Worm (Caenorhabditis elegans): ENCODE data around the gene oig-1.
"Not testable (repeated sequence)": the region's sequence is repeated elsewhere in the genome, so short reads cannot be mapped to it uniquely, and the experiment has no call there.

Gene oig-1

DNA sequence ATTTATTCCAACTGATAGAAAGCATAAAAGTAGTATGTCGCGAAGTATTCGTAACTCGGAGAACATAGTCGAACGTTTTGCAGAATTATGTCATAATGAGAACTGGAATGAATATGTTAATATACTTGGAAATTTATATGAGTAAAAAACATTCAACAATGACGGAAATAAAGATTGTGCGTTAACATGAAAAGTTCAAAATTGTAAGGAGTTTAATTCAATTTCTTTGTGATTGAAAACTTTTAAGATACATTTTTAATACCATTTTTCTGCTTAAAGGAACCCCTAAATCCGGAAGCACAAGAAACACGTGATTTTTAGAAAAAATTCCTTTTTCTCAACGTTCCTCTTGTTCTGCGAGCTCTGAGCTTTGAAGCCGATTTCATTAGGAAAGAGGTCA lies at the start of gene oig-1:
oig-1 (minus strand) TSS at position 101 of the 400 bp plus-strand sequence.
- TF ChIP-seq ekl-4 (GFP tag; IDR thresholded peaks at IDR 0.05) (no peak), xnd-1 (tag; optimal IDR thresholded peaks at IDR 0.05) (no peak), hrde-1 (tag; optimal IDR thresholded peaks at IDR 0.05; ENCODE audit: borderline replicate concordance) (no peak), ceh-79 (tag; optimal IDR thresholded peaks at IDR 0.05) (no peak), nfya-2 (GFP tag; IDR thresholded peaks at IDR 0.05) (no peak), dpl-1 (GFP tag; optimal IDR thresholded peaks at IDR 0.05) (no peak), C06A6.2 (GFP tag; conservative IDR thresholded peaks at IDR 0.05) (no peak), akir-1 (GFP tag; optimal IDR thresholded peaks at IDR 0.05) (no peak)

DNA sequence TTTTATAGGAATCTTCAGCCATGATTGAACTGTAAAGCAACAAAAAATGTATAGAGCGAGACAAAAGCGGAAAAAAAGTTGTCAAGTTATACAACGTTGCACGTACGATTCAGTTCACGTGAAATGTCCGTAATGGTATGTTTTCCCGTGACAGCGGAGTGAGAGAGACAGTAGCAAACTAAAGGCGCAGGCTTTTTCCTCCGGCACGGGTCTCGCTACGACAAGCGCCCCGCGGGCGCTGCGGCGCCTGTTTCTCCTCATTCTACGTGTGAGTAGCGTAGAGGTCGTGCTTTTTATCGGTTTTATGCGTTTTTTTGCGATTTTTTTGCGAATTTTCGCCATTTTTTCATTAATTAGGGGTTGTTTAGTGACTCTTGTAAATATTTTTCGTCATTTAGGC lies 38.2 kb upstream of the oig-1 start:
- TF ChIP-seq D2030.7 (GFP tag; IDR thresholded peaks at IDR 0.05) (peak; percentile 54), madf-8 (GFP tag; conservative IDR thresholded peaks at IDR 0.05) (peak; percentile 35), dox-1 (GFP tag; IDR thresholded peaks at IDR 0.05) (peak; percentile 36; the same call in 1 of the 2 replicates), madf-6 (GFP tag; IDR thresholded peaks at IDR 0.05) (peak; percentile 55; the same call in 1 of the 2 replicates), efl-1 (GFP tag; optimal IDR thresholded peaks at IDR 0.05) (peak; percentile 48), lsl-1 (GFP tag; optimal IDR thresholded peaks at IDR 0.05) (peak; percentile 73), F33H1.4 (GFP tag; IDR thresholded peaks at IDR 0.05) (peak; percentile 77)

DNA sequence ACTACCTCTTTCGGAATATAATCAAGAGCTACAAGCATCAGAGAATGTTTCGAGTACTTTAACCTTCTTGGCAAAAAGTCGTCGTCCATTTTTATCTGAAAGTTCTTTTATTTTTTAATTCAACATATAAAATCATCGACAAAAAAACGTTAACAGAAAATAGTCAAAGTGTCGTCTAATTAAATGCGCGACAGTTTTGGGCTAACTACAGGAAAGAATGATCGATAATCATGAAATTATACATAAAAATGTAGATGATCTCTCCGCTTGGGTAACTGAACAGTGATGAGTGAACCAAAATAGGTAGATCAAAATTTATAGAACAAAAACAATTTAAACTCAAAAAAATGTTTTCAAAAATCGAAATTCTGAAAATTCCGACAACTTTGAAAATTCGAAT lies 33.0 kb upstream of the oig-1 start, which contains the start of gene C09E7.8:
C09E7.8 (minus strand) TSS at position 101 of the 400 bp plus-strand sequence.
- no peak for TF ChIP-seq madf-6 (GFP tag; IDR thresholded peaks at IDR 0.05)
- TF ChIP-seq efl-1 (GFP tag; optimal IDR thresholded peaks at IDR 0.05), result peak; percentile 25

DNA sequence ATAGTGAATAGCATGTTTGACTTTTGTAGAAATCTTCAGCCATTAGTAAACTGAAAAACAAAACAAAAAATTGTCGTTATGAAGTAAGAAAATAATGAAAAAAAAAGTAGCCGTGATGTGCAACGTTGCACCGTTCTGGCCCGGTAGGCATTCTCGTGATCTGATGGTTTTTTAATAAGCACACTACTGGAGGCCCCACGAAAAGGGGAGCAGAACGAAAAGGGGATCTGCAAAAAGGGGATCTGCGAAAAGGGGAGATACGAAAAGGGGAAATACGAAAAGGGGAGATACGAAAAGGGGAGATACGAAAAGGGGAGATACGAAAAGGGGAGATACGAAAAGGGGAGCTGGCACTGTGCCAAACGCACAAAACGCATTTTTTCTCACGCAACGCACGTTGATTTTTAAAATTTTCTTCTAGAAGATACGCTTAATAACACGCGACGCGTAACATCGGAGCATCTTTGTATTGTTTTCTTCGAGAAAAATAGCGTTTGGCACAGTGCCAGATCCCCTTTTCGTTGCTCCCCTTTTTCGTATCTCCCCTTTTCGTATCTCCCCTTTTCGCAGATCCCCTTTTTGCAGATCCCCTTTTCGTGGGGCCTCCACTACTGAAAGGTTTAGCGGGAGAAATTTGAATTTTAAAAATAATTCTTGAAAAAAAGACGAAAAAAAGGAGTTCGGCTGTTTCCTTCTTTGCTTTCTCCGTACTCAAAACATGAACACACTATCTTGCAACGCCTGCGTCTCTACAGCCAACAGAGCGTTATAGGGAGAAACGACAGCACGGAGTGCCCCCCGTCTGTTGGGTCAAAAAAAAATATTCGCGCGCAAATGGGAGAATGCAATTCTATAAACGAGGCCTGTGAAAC lies 26.0 kb upstream of the oig-1 start, which contains the start of gene C09E7.7:
C09E7.7 (minus strand) TSS at position 57 of the 872 bp plus-strand sequence.
- TF ChIP-seq ztf-26 (tag; optimal IDR thresholded peaks at IDR 0.05) (peak; percentile 31), B0336.3 (GFP tag; IDR thresholded peaks at IDR 0.05) (peak; percentile 78), sea-2 (GFP tag; IDR thresholded peaks at IDR 0.05) (peak; percentile 71; the same call in 1 of the 2 replicates), aptf-2 (GFP tag; conservative IDR thresholded peaks at IDR 0.05) (peak; percentile 81), let-526 (GFP tag; IDR thresholded peaks at IDR 0.05) (peak; percentile 45), Y53G8AR.9 (GFP tag; conservative IDR thresholded peaks at IDR 0.05) (peak; percentile 83), lir-1 (GFP tag; conservative IDR thresholded peaks at IDR 0.05) (peak; percentile 15; the same call in 1 of the 2 replicates), tbp1 (GFP tag; optimal IDR thresholded peaks at IDR 0.05) (peak; percentile 9), snpc-4 (tag; optimal IDR thresholded peaks at IDR 0.05) (peak in 2 of 4 experiments; percentile 9 to 28), lin-35 (GFP tag; optimal IDR thresholded peaks at IDR 0.05) (peak in 1 of 3 experiments; percentile 64), mcd-1 (GFP tag; IDR thresholded peaks at IDR 0.05) (peak; percentile 79), K11D2.4 (GFP tag; IDR thresholded peaks at IDR 0.05) (peak; percentile 72), efl-1 (GFP tag; optimal IDR thresholded peaks at IDR 0.05) (peak; percentile 90), F22D6.2 (tag; optimal IDR thresholded peaks at IDR 0.05) (peak; percentile 44), Y56A3A.18 (GFP tag; IDR thresholded peaks at IDR 0.05) (0 out of 2 replicates have a peak, but pooled peaks have one; percentile 26), dpl-1 (GFP tag; optimal IDR thresholded peaks at IDR 0.05) (peak; percentile 53), bed-2 (GFP tag; IDR thresholded peaks at IDR 0.05) (peak; percentile 86), hrde-1 (tag; optimal IDR thresholded peaks at IDR 0.05; ENCODE audit: borderline replicate concordance) (peak; percentile 25), lin-40 (tag; optimal IDR thresholded peaks at IDR 0.05) (peak; percentile 70), F33H1.4 (GFP tag; IDR thresholded peaks at IDR 0.05) (peak; percentile 63), madf-8 (GFP tag; conservative IDR thresholded peaks at IDR 0.05) (peak; percentile 79), attf-5 (GFP tag; optimal IDR thresholded peaks at IDR 0.05) (peak; percentile 97), ZK185.1 (tag; optimal IDR thresholded peaks at IDR 0.05; ENCODE audit: poor library complexity, severe bottlenecking) (peak; percentile 6), egl-44 (GFP tag; IDR thresholded peaks at IDR 0.05) (peak; percentile 68; the same call in 1 of the 2 replicates), C06A6.2 (GFP tag; conservative IDR thresholded peaks at IDR 0.05) (0 out of 2 replicates have a peak, but pooled peaks have one; percentile 46), cebp-2 (GFP tag; IDR thresholded peaks at IDR 0.05) (0 out of 2 replicates have a peak, but pooled peaks have one; percentile 9), ceh-27 (GFP tag; optimal IDR thresholded peaks at IDR 0.05) (peak; percentile 55), Y79H2A.3 (GFP tag; conservative IDR thresholded peaks at IDR 0.05) (peak; percentile 51; the same call in 1 of the 2 replicates), Y95B8A.8 (GFP tag; IDR thresholded peaks at IDR 0.05) (peak; percentile 40; the same call in 1 of the 2 replicates)
- TF ChIP-seq snpc-4 (GFP tag; optimal IDR thresholded peaks at IDR 0.05), result not testable (repeated sequence)
